Worm (Caenorhabditis elegans): ENCODE data around the gene E02H4.2.

E02H4.2 gene

DNA sequence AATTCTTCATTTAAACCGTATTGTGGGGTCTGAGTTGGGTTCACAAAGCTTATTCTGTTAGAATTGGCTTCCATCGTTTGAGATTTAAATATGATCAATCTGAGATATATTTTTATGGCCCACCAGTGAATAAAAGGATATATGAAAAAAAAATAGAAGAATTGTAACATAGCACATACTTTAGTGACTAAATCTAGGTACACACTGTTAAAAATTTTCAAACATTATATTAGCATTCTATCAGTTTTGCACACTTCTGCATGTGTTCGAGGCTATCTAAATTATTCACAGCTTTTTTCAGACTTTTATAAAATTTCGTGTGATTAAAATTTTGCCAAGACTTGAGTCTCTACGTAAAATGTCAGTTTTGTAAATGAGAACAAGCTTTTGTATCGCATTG lies at the start of gene E02H4.2:
TSS of gene E02H4.2 (minus strand) at position 101 of the 400 bp plus-strand sequence.
- TF ChIP-seq sma-3 (GFP tag; optimal IDR thresholded peaks at IDR 0.05) (no peak), mbf-1 (tag; optimal IDR thresholded peaks at IDR 0.05) (no peak), dmd-4 (tag; optimal IDR thresholded peaks at IDR 0.05) (no peak), fos-1 (tag; optimal IDR thresholded peaks at IDR 0.05) (no peak), F13H6.1 (tag; optimal IDR thresholded peaks at IDR 0.05) (no peak), blmp-1 (tag; optimal IDR thresholded peaks at IDR 0.05; ENCODE audit: insufficient read depth) (no peak), C34F6.9 (tag; optimal IDR thresholded peaks at IDR 0.05) (no peak), mdl-1 (tag; optimal IDR thresholded peaks at IDR 0.05) (no peak), ZK546.5 (tag; optimal IDR thresholded peaks at IDR 0.05) (no peak), nhr-11 (tag; optimal IDR thresholded peaks at IDR 0.05) (no peak), elt-1 (tag; optimal IDR thresholded peaks at IDR 0.05) (no peak), nhr-12 (tag; optimal IDR thresholded peaks at IDR 0.05) (no peak), lsy-2 (tag; optimal IDR thresholded peaks at IDR 0.05) (no peak), mab-5 (tag; optimal IDR thresholded peaks at IDR 0.05) (no peak)

DNA sequence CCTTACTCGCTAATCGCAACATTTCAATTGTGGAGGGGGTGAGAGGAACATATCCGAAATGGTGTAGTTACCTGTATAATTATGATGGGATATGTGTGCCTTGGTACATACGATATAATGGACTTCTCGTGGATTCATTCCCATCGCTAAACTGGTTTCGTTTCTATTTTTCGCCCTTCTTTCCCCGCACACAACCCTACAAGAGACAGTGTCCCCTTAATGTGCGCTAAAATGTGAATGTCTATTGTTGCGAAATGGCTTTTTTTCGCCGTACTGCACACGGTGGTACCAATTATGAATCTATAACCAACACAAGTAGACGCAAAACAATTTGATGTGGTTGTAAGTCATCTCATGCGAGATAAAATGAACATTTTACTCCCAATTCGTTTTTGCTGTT lies 47.9 kb upstream of the E02H4.2 start:
- TF ChIP-seq unc-55 (GFP tag; optimal IDR thresholded peaks at IDR 0.05) (no peak), egl-27 (tag; optimal IDR thresholded peaks at IDR 0.05) (peak; percentile 12), F13H6.1 (tag; optimal IDR thresholded peaks at IDR 0.05) (peak; percentile 15)

DNA sequence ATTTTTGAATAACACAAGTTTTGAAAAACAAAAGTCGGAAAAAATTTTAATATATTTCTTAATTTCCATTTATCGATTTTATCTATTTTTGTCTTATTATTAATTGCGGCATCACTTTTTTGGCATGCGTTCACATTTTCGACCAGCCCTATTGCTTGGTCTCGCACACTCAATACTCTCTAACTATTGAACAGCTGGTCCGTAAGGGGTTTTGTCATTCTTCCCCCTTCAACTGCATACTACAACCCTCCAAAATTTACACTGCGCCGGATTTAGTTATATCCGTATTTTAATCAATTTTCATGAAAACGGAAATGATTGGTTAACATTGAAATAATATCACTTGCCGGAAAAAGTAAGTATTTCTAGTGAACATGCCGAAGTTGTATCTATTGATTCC lies 46.0 kb upstream of the E02H4.2 start, which contains the start of gene C11H1.7:
TSS of gene C11H1.7 (plus strand) at position 12 of the 400 bp plus-strand sequence.
- TF ChIP-seq snpc-4 (tag; optimal IDR thresholded peaks at IDR 0.05), result no peak
- no peak for TF ChIP-seq nhr-6 (tag; optimal IDR thresholded peaks at IDR 0.05)
- TF ChIP-seq alr-1 (tag; optimal IDR thresholded peaks at IDR 0.05), result no peak
- peak; percentile 19 for TF ChIP-seq unc-55 (GFP tag; optimal IDR thresholded peaks at IDR 0.05)

DNA sequence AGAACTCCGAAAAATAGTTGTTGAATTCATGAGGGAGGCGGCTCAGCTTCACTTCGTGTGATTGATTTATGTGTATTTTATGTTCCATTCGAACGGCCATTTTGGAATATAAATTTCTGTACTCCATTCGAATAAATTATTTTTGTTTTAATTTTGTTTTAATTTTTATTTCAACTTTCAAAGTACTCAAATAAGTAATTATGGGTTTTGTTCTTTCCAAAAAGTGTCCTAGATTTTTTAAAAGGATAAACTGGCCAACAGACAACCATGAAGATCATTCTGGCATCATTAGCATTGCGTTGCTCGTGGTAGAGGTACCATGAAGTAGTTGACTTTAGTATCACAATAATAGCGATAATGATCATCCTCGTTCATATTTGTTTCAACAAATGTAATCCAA lies 45.2 kb upstream of the E02H4.2 start:
- TF ChIP-seq fos-1 (tag; optimal IDR thresholded peaks at IDR 0.05) (no peak), unc-62 (GFP tag; optimal IDR thresholded peaks at IDR 0.05) (no peak), nhr-25 (tag; optimal IDR thresholded peaks at IDR 0.05) (no peak), ZK546.5 (tag; optimal IDR thresholded peaks at IDR 0.05) (no peak), lsy-2 (tag; optimal IDR thresholded peaks at IDR 0.05) (no peak), crh-2 (tag; optimal IDR thresholded peaks at IDR 0.05) (no peak)

DNA sequence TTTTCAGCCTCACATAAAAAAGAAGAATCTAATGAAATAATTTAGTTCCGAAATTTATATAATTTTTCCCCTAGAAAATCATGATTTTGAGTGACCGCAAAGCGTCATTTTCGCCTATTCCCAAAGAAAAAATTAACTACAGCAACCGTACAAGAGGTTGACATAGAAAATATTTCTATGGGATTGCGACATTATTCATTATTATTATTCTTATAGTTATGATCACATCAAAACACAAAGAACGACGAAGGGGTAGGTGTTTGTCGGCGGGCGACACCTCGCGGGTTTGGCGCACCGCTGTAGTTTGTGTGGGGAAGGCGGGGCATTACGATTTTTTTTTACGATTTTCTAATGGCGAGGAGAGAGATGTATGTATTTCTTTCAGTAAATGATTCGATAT lies 42.9 kb upstream of the E02H4.2 start:
- TF ChIP-seq skn-1 (tag; optimal IDR thresholded peaks at IDR 0.05) (no peak), nhr-237 (tag; optimal IDR thresholded peaks at IDR 0.05) (no peak), nhr-10 (tag; optimal IDR thresholded peaks at IDR 0.05) (no peak), alr-1 (tag; optimal IDR thresholded peaks at IDR 0.05) (no peak), elt-3 (tag; optimal IDR thresholded peaks at IDR 0.05) (no peak), mbf-1 (tag; optimal IDR thresholded peaks at IDR 0.05) (no peak), mab-5 (tag; optimal IDR thresholded peaks at IDR 0.05) (no peak), snpc-4 (tag; optimal IDR thresholded peaks at IDR 0.05) (peak; percentile 83)

ce11 chrX:14322793-14323192 lies 41.4 kb upstream of the E02H4.2 start:
- TF ChIP-seq snpc-4 (tag; optimal IDR thresholded peaks at IDR 0.05) (no peak), fos-1 (tag; optimal IDR thresholded peaks at IDR 0.05) (no peak), nhr-25 (tag; optimal IDR thresholded peaks at IDR 0.05) (peak; percentile 40), ceh-82 (tag; optimal IDR thresholded peaks at IDR 0.05) (no peak), elt-1 (tag; optimal IDR thresholded peaks at IDR 0.05) (no peak)

- TF ChIP-seq ZK546.5 (tag; optimal IDR thresholded peaks at IDR 0.05), result no peak
- no peak for TF ChIP-seq sma-9 (GFP tag; optimal IDR thresholded peaks at IDR 0.05)
- no peak for TF ChIP-seq sma-9 (tag; optimal IDR thresholded peaks at IDR 0.05)
- no peak for TF ChIP-seq Y55F3AM.14 (GFP tag; optimal IDR thresholded peaks at IDR 0.05)
- TF ChIP-seq gmeb-1 (tag; optimal IDR thresholded peaks at IDR 0.05), result no peak
- TF ChIP-seq zag-1 (tag; optimal IDR thresholded peaks at IDR 0.05), result no peak
- TF ChIP-seq ceh-82 (tag; optimal IDR thresholded peaks at IDR 0.05), result no peak
- no peak for TF ChIP-seq lin-13 (GFP tag; optimal IDR thresholded peaks at IDR 0.05)
- TF ChIP-seq mab-5 (tag; optimal IDR thresholded peaks at IDR 0.05), result no peak
- TF ChIP-seq R02D3.7 (tag; optimal IDR thresholded peaks at IDR 0.05), result no peak
- no peak for TF ChIP-seq unc-39 (tag; optimal IDR thresholded peaks at IDR 0.05)
- no peak for TF ChIP-seq mbf-1 (tag; optimal IDR thresholded peaks at IDR 0.05)
- TF ChIP-seq ztf-11 (tag; optimal IDR thresholded peaks at IDR 0.05), result no peak
- TF ChIP-seq dmd-4 (tag; optimal IDR thresholded peaks at IDR 0.05), result no peak
- TF ChIP-seq F13H6.1 (tag; optimal IDR thresholded peaks at IDR 0.05), result no peak
- no peak for TF ChIP-seq nhr-6 (tag; optimal IDR thresholded peaks at IDR 0.05)
- no peak for TF ChIP-seq unc-55 (GFP tag; optimal IDR thresholded peaks at IDR 0.05)
- no peak for TF ChIP-seq nhr-21 (tag; optimal IDR thresholded peaks at IDR 0.05)
These were observed 38.9 kb upstream of the E02H4.2 start, which contains the start of gene C11H1.9 for ce11 chrX:14320298-14320697. Gene C11H1.9, minus strand, starts transcription at chrX:14320398.
